Fruit fly (Drosophila melanogaster) whole organism, pupa: Measurements from ENCODE around the gene CenG1A.

Experiments
- CG4496 ChIP-seq: fragments of 200-800 bp; sonication (Bioruptor generic); IDR thresholded peaks from 3 replicates; pipeline ENCODE4 v1.3.6; 2022; ENCODE audit warnings: missing biosample characterization, missing genetic modification characterization
- CG8301 ChIP-seq: fragments of 200-800 bp; sonication (Bioruptor generic); optimal IDR thresholded peaks from 2 replicates; lab custom pipeline; 2018; ENCODE audit warnings: missing biosample characterization, mild to moderate bottlenecking, missing genetic modification characterization
- EcR ChIP-seq: fragments of 200-800 bp; sonication (Bioruptor generic); optimal IDR thresholded peaks from 3 replicates; lab custom pipeline; 2019; ENCODE audit warnings: missing biosample characterization, missing genetic modification characterization, mild to moderate bottlenecking, moderate library complexity, missing genetic modification reagents

DNA sequence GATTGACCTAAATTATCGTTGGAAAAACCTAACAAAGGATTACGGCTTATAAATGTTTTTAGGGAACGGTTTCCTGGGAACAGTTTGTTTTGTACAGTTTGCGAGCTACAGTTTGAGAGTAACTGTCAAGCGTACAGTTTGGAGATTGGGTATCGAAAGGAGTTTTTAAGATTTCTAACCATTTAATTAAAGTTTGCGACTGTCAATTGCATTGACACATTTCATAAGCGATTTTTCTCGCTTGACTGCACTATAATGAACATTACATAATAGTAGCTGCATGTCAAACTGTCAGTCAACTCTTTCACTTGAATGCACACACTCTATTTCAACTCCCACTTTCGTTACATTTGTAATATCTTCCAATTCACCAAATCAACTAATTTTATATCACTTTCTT, 57.5 kb downstream of the CenG1A start:
- no peak for TF ChIP-seq CG8301 (tag; lab: Kevin White, UChicago)
- no peak for TF ChIP-seq EcR (GFP tag; lab: Kevin White, UChicago)
- no peak for TF ChIP-seq CG4496 (GFP tag; lab: Robert Waterston, UW)
